Worm (Caenorhabditis elegans): ENCODE measurements around the gene C02H6.1.

DNA sequence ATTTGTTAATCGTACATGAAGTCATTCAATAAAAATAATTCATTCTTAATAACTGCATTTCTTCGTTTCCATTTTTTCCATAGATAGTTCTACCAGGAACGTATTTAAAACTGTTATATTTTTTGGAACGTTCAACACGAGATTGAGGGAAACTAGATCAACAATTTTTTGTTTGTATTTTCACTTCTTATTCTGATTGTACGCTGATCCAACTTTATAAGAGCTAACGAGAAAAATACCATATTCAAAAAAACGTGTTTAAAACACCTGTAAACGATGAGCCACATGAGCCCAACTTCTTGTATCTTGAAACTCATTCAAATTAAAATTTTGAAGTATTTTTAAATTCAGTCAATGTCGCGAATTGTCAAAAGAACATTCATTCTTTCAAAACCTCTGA, 26.9 kb upstream of the C02H6.1 start:
- TF ChIP-seq klf-2 (GFP tag; conservative IDR thresholded peaks at IDR 0.05) (no peak), tab-1 (GFP tag; IDR thresholded peaks at IDR 0.05) (no peak), cog-1 (tag; optimal IDR thresholded peaks at IDR 0.05) (no peak), ztf-29 (GFP tag; IDR thresholded peaks at IDR 0.05) (no peak), T22C8.4 (GFP tag; IDR thresholded peaks at IDR 0.05) (no peak), flt-1 (GFP tag; IDR thresholded peaks at IDR 0.05) (no peak), ref-1 (GFP tag; conservative IDR thresholded peaks at IDR 0.05) (no peak), ztf-23 (GFP tag; IDR thresholded peaks at IDR 0.05) (no peak), med-1 (GFP tag; optimal IDR thresholded peaks at IDR 0.05; ENCODE audit: insufficient read depth) (no peak)

Data from whole organism, midembryonic.